Fruit fly (Drosophila melanogaster): ENCODE data around the gene CG42857.

dm6 chr3R:9813861-9814260 lies 7.1 kb downstream of the CG42857 start, which contains the start of gene eloF:
- TF ChIP-seq CG32532 (GFP tag; IDR thresholded peaks at IDR 0.05) (no peak), CG12071 (GFP tag; optimal IDR thresholded peaks at IDR 0.05) (no peak)

All from whole organism, embryonic.